Fruit fly (Drosophila melanogaster): ENCODE results near the gene CG8461.
A peak's percentile ranks its signal among the peaks of the same experiment; 100 is the strongest.

CG8461 gene

DNA sequence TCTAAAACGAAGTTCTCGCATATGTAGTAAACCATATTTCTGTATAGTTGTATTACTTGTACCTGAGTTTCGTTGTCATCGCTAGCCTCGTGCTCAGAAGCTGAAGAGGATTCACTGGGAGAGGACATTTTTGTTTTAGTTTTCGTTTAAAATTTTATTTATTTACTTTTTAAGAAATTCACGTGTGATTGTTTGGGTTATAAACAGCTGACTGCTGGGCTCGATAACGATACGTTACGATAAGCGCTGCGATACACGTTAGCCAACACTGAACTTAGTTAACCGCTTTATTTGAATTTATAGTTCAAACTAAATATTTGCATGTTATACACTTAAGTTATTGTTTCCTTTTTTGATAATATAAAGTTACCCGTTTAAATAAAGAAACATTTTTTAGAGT, at the start of gene CG8461 (continued):
- TF ChIP-seq Drgx (GFP tag; IDR thresholded peaks at IDR 0.05): no peak
- peak; percentile 22 for TF ChIP-seq CG17568 (GFP tag; optimal IDR thresholded peaks at IDR 0.05)
- TF ChIP-seq Sry-β (GFP tag; optimal IDR thresholded peaks at IDR 0.05): peak; percentile 18
- TF ChIP-seq oc (tag; optimal IDR thresholded peaks at IDR 0.05): no peak
- TF ChIP-seq sens (GFP tag): peak; percentile 66
- peak; percentile 20 for TF ChIP-seq Ets97D (GFP tag; optimal IDR thresholded peaks at IDR 0.05)
- no peak for TF ChIP-seq salm (tag; optimal IDR thresholded peaks at IDR 0.05)
- peak; percentile 76 for TF ChIP-seq bbx (GFP tag; IDR thresholded peaks at IDR 0.05; ENCODE audit: partially characterized antibody)
- TF ChIP-seq MBD-R2 (GFP tag; IDR thresholded peaks at IDR 0.05): peak; percentile 78
- peak; percentile 94 for TF ChIP-seq E2f2 (GFP tag; IDR thresholded peaks at IDR 0.05)
- TF ChIP-seq usp (GFP tag; optimal IDR thresholded peaks at IDR 0.05): no peak
- peak; percentile 35 for TF ChIP-seq B-H2 (GFP tag; optimal IDR thresholded peaks at IDR 0.05)
- TF ChIP-seq en (GFP tag; optimal IDR thresholded peaks at IDR 0.05): no peak
- TF ChIP-seq inv (GFP tag; IDR thresholded peaks at IDR 0.05; ENCODE audit: partially characterized antibody): peak; percentile 38; the same call in 1 of the 2 replicates
- peak; percentile 38 for TF ChIP-seq dm (GFP tag; optimal IDR thresholded peaks at IDR 0.05)
- TF ChIP-seq amos (GFP tag; IDR thresholded peaks at IDR 0.05; ENCODE audit: partially characterized antibody): peak; percentile 58; the same call in 1 of the 2 replicates
- peak; percentile 70 for TF ChIP-seq CG2116 (GFP tag; optimal IDR thresholded peaks at IDR 0.05)
- no peak for TF ChIP-seq gce (GFP tag; IDR thresholded peaks at IDR 0.05)
- no peak for TF ChIP-seq zf30C (GFP tag; optimal IDR thresholded peaks at IDR 0.05)
- no peak for TF ChIP-seq ssp (GFP tag; IDR thresholded peaks at IDR 0.05)
- TF ChIP-seq Ssrp (tag; optimal IDR thresholded peaks at IDR 0.05): no peak
- peak; percentile 42 for TF ChIP-seq BEAF-32 (GFP tag; optimal IDR thresholded peaks at IDR 0.05)

- TF ChIP-seq CG14860 (GFP tag; IDR thresholded peaks at IDR 0.05; ENCODE audit: partially characterized antibody) (0 out of 3 replicates have a peak, but pooled peaks have one; percentile 18), Ets65A (GFP tag) (peak; percentile 44), CG15696 (tag; optimal IDR thresholded peaks at IDR 0.05) (no peak), CG4854 (GFP tag; optimal IDR thresholded peaks at IDR 0.05) (no peak)
Observed at dm6 chr3R:14562040-14562439, 48.6 kb upstream of the CG8461 start, which contains the start of gene CG14851. Gene CG14851, plus strand, starts transcription at chr3R:14562340.

- TF ChIP-seq Hand (GFP tag; optimal IDR thresholded peaks at IDR 0.05) (no peak), CG8359 (GFP tag; optimal IDR thresholded peaks at IDR 0.05; ENCODE audit: borderline replicate concordance) (no peak), CG9817 (tag; optimal IDR thresholded peaks at IDR 0.05) (no peak), Kr (GFP tag; optimal IDR thresholded peaks at IDR 0.05) (no peak), CG6689 (GFP tag; IDR thresholded peaks at IDR 0.05) (no peak), dati (GFP tag; IDR thresholded peaks at IDR 0.05) (no peak), usp (GFP tag; optimal IDR thresholded peaks at IDR 0.05) (no peak), Hr78 (GFP tag; optimal IDR thresholded peaks at IDR 0.05) (no peak), CG11504 (tag; optimal IDR thresholded peaks at IDR 0.05) (no peak), CG31388 (GFP tag; optimal IDR thresholded peaks at IDR 0.05) (no peak), CG12155 (GFP tag; optimal IDR thresholded peaks at IDR 0.05) (no peak), CG12769 (tag; optimal IDR thresholded peaks at IDR 0.05) (no peak), tx (GFP tag; optimal IDR thresholded peaks at IDR 0.05) (no peak), p53 (GFP tag; optimal IDR thresholded peaks at IDR 0.05) (no peak), CG15696 (tag; optimal IDR thresholded peaks at IDR 0.05) (no peak), CG13296 (GFP tag; optimal IDR thresholded peaks at IDR 0.05) (no peak), jigr1 (GFP tag; IDR thresholded peaks at IDR 0.05) (no peak), CG15514 (GFP tag; optimal IDR thresholded peaks at IDR 0.05) (no peak), CG10462 (GFP tag; optimal IDR thresholded peaks at IDR 0.05) (no peak), unpg (GFP tag; optimal IDR thresholded peaks at IDR 0.05) (no peak)
Observed at dm6 chr3R:14560635-14561034, 47.2 kb upstream of the CG8461 start, which contains the start of gene Jig. Gene Jig, plus strand, starts transcription at chr3R:14560935.
